Fruit fly (Drosophila melanogaster): ENCODE measurements around the gene SA2.

Gene SA2

dm6 chr3L:1442906-1443305 lies 5.2 kb upstream of the SA2 start (continued):
- no peak for TF ChIP-seq CG34376 (GFP tag; optimal IDR thresholded peaks at IDR 0.05)
- TF ChIP-seq shn (GFP tag; optimal IDR thresholded peaks at IDR 0.05) = no peak
- TF ChIP-seq pho (GFP tag; optimal IDR thresholded peaks at IDR 0.05) = no peak
- TF ChIP-seq CG2199 (GFP tag; IDR thresholded peaks at IDR 0.05) = peak; percentile 68; the same call in 1 of the 3 replicates
- peak; percentile 62 for TF ChIP-seq CG13123 (GFP tag; optimal IDR thresholded peaks at IDR 0.05)
- peak; percentile 35 for TF ChIP-seq CG8281 (tag; optimal IDR thresholded peaks at IDR 0.05)
- TF ChIP-seq CG6854 (GFP tag; optimal IDR thresholded peaks at IDR 0.05) = no peak
- TF ChIP-seq CG3163 (GFP tag; optimal IDR thresholded peaks at IDR 0.05) = peak; percentile 66
- no peak; the same call in 1 of the 2 replicates for TF ChIP-seq CG9215 (GFP tag; IDR thresholded peaks at IDR 0.05)
- TF ChIP-seq D19A (tag; optimal IDR thresholded peaks at IDR 0.05) = peak; percentile 86
- TF ChIP-seq ind (GFP tag; optimal IDR thresholded peaks at IDR 0.05) = peak; percentile 60
- TF ChIP-seq al (GFP tag; IDR thresholded peaks at IDR 0.05) = no peak
- peak; percentile 32 for TF ChIP-seq disco-r (GFP tag; optimal IDR thresholded peaks at IDR 0.05)
- peak; percentile 85 for TF ChIP-seq CG4820 (GFP tag; optimal IDR thresholded peaks at IDR 0.05)
- TF ChIP-seq bab2 (GFP tag; optimal IDR thresholded peaks at IDR 0.05) = peak; percentile 83
- no peak for TF ChIP-seq CTCF (GFP tag; optimal IDR thresholded peaks at IDR 0.05)
- peak; percentile 78 for TF ChIP-seq CG2875 (GFP tag; optimal IDR thresholded peaks at IDR 0.05)
- TF ChIP-seq Med (GFP tag) = peak; percentile 93
- TF ChIP-seq pum (GFP tag; optimal IDR thresholded peaks at IDR 0.05) = peak; percentile 86
- TF ChIP-seq prd (optimal IDR thresholded peaks at IDR 0.05) = no peak
- TF ChIP-seq prd (GFP tag; IDR thresholded peaks at IDR 0.05) = peak; percentile 96
- TF ChIP-seq danr (GFP tag; IDR thresholded peaks at IDR 0.05) = peak; percentile 70
- peak; percentile 78 for TF ChIP-seq CG1603 (tag; optimal IDR thresholded peaks at IDR 0.05)
- no peak for TF ChIP-seq Oaz (GFP tag; IDR thresholded peaks at IDR 0.05)
- no peak for TF ChIP-seq pb (GFP tag; optimal IDR thresholded peaks at IDR 0.05)
- no peak for TF ChIP-seq CG9876 (GFP tag; optimal IDR thresholded peaks at IDR 0.05)
- TF ChIP-seq zfh1 (GFP tag; IDR thresholded peaks at IDR 0.05) = peak; percentile 98
- peak; percentile 98 for TF ChIP-seq ara (GFP tag; IDR thresholded peaks at IDR 0.05)
- TF ChIP-seq sug (tag; optimal IDR thresholded peaks at IDR 0.05) = no peak
- TF ChIP-seq BtbVII (GFP tag; optimal IDR thresholded peaks at IDR 0.05) = no peak
- TF ChIP-seq Scr (GFP tag; IDR thresholded peaks at IDR 0.05; ENCODE audit: partially characterized antibody) = no peak
- peak; percentile 88 for TF ChIP-seq nerfin-1 (tag; optimal IDR thresholded peaks at IDR 0.05)
- TF ChIP-seq CG6654 (GFP tag; optimal IDR thresholded peaks at IDR 0.05) = peak; percentile 64
- TF ChIP-seq cad (GFP tag; optimal IDR thresholded peaks at IDR 0.05) = no peak
- TF ChIP-seq lilli (GFP tag; optimal IDR thresholded peaks at IDR 0.05) = peak; percentile 82
- no peak for TF ChIP-seq Poxn (GFP tag; IDR thresholded peaks at IDR 0.05)
- TF ChIP-seq sima (GFP tag; optimal IDR thresholded peaks at IDR 0.05) = peak; percentile 38
- TF ChIP-seq tna (GFP tag; IDR thresholded peaks at IDR 0.05; ENCODE audit: partially characterized antibody) = no peak
- TF ChIP-seq CG17829 (tag; optimal IDR thresholded peaks at IDR 0.05) = peak; percentile 95
- peak; percentile 87 for TF ChIP-seq oc (tag; optimal IDR thresholded peaks at IDR 0.05)
- TF ChIP-seq Dad (GFP tag; optimal IDR thresholded peaks at IDR 0.05) = peak; percentile 61
- peak; percentile 32 to 39 for TF ChIP-seq Hr51 (GFP tag; optimal IDR thresholded peaks at IDR 0.05)
- TF ChIP-seq CG4404 (GFP tag; IDR thresholded peaks at IDR 0.05) = peak; percentile 92
- peak; percentile 35 for TF ChIP-seq Hmx (GFP tag; optimal IDR thresholded peaks at IDR 0.05)
- peak; percentile 93 for TF ChIP-seq CG14710 (tag; optimal IDR thresholded peaks at IDR 0.05)
- peak; percentile 75 for TF ChIP-seq jumu (GFP tag; optimal IDR thresholded peaks at IDR 0.05)
- TF ChIP-seq CG12299 (tag; optimal IDR thresholded peaks at IDR 0.05) = peak; percentile 81
- peak; percentile 90 for TF ChIP-seq CG8765 (GFP tag; IDR thresholded peaks at IDR 0.05)
- peak; percentile 93 for TF ChIP-seq Blimp-1 (GFP tag; optimal IDR thresholded peaks at IDR 0.05)
- no peak for TF ChIP-seq CG42726 (GFP tag; IDR thresholded peaks at IDR 0.05; ENCODE audit: partially characterized antibody)
- peak; percentile 90 for TF ChIP-seq CG10431 (GFP tag; optimal IDR thresholded peaks at IDR 0.05)
- no peak for TF ChIP-seq Atf6 (GFP tag; IDR thresholded peaks at IDR 0.05)
- no peak for TF ChIP-seq luna (GFP tag; optimal IDR thresholded peaks at IDR 0.05)
